Worm (Caenorhabditis elegans) whole organism, L2 larva: Measurements from ENCODE around the gene ceh-14.

Experiments used
- C34F6.9 ChIP-seq: fragments of 150-350 bp; optimal IDR thresholded peaks from 2 replicates; lab custom pipeline; 2014; ENCODE audit warnings: missing biosample characterization, missing genetic modification characterization
- F13H6.1 ChIP-seq: sonication (generic microtip); optimal IDR thresholded peaks from 2 replicates; lab custom pipeline; 2016; ENCODE audit warnings: missing genetic modification characterization, missing compliant biosample characterization
- R02D3.7 ChIP-seq: fragments of 150-350 bp; optimal IDR thresholded peaks from 2 replicates; lab custom pipeline; 2014; ENCODE audit warnings: missing biosample characterization, missing genetic modification characterization
- Y55F3AM.14 ChIP-seq: fragments of 200-800 bp; sonication (Bioruptor generic); optimal IDR thresholded peaks from 2 replicates; lab custom pipeline; 2018; ENCODE audit warnings: mild to moderate bottlenecking, missing genetic modification characterization, missing compliant biosample characterization
- ZK546.5 ChIP-seq: sonication (generic microtip); optimal IDR thresholded peaks from 2 replicates; lab custom pipeline; 2017; ENCODE audit warnings: missing biosample characterization, missing genetic modification characterization
- alr-1 ChIP-seq: fragments of 150-350 bp; optimal IDR thresholded peaks from 2 replicates; lab custom pipeline; 2014; ENCODE audit warnings: missing biosample characterization, missing genetic modification characterization
- aly-2 ChIP-seq: fragments of 150-350 bp; optimal IDR thresholded peaks from 2 replicates; lab custom pipeline; 2014; ENCODE audit warnings: missing biosample characterization, missing genetic modification characterization
- ama-1 ChIP-seq: fragments of 150-350 bp; optimal IDR thresholded peaks from 2 replicates; lab custom pipeline; 2018; ENCODE audit warnings: inconsistent platforms
- blmp-1 ChIP-seq: sonication (generic microtip); optimal IDR thresholded peaks from 2 replicates; lab custom pipeline; 2017; ENCODE audit warnings: missing genetic modification characterization, mild to moderate bottlenecking, missing compliant biosample characterization, antibody characterized with exemption, moderate library complexity; ENCODE audit not compliant: insufficient read depth
- ceh-16 ChIP-seq: fragments of 150-350 bp; optimal IDR thresholded peaks from 2 replicates; lab custom pipeline; 2014; ENCODE audit warnings: missing biosample characterization, missing genetic modification characterization
- crh-2 ChIP-seq: sonication (generic microtip); optimal IDR thresholded peaks from 2 replicates; lab custom pipeline; 2017; ENCODE audit warnings: missing biosample characterization, missing genetic modification characterization
- dmd-4 ChIP-seq: sonication (generic microtip); optimal IDR thresholded peaks from 2 replicates; lab custom pipeline; 2017; ENCODE audit warnings: missing biosample characterization, missing genetic modification characterization
- egl-27 ChIP-seq: sonication (generic microtip); optimal IDR thresholded peaks from 3 replicates; lab custom pipeline; 2017; ENCODE audit warnings: missing biosample characterization, missing genetic modification reagents, missing genetic modification characterization
- elt-1 ChIP-seq: fragments of 150-350 bp; optimal IDR thresholded peaks from 2 replicates; lab custom pipeline; 2014; ENCODE audit warnings: missing biosample characterization, missing genetic modification characterization
- elt-3 ChIP-seq: sonication (generic microtip); optimal IDR thresholded peaks from 2 replicates; lab custom pipeline; 2017; ENCODE audit warnings: missing biosample characterization, missing genetic modification characterization
- fos-1 ChIP-seq: fragments of 150-350 bp; optimal IDR thresholded peaks from 2 replicates; lab custom pipeline; 2014; ENCODE audit warnings: missing biosample characterization, missing genetic modification characterization
- gmeb-1 ChIP-seq: fragments of 150-350 bp; optimal IDR thresholded peaks from 2 replicates; lab custom pipeline; 2014; ENCODE audit warnings: missing biosample characterization, missing genetic modification characterization
- lin-11 ChIP-seq: fragments of 150-350 bp; sonication (generic microtip); optimal IDR thresholded peaks from 2 replicates; lab custom pipeline; 2014; ENCODE audit warnings: missing biosample characterization, missing genetic modification characterization, inconsistent platforms, mixed read lengths
- lin-13 ChIP-seq: fragments of 150-350 bp; optimal IDR thresholded peaks from 2 replicates; lab custom pipeline; 2014; ENCODE audit warnings: missing biosample characterization, missing genetic modification reagents, missing genetic modification characterization
- lin-39 ChIP-seq: fragments of 150-350 bp; optimal IDR thresholded peaks from 2 replicates; lab custom pipeline; 2014; ENCODE audit warnings: missing biosample characterization, missing genetic modification reagents, missing genetic modification characterization
- lsy-2 ChIP-seq, 2 experiments: fragments of 150-350 bp in 1 of 2; sonication (generic microtip) in 1 of 2; optimal IDR thresholded peaks; 2 replicates each; lab custom pipeline; 2014 to 2017; ENCODE audit warnings: missing biosample characterization in 2 of 2, missing genetic modification characterization in 2 of 2
- mab-5 ChIP-seq: fragments of 150-350 bp; optimal IDR thresholded peaks from 2 replicates; lab custom pipeline; 2014; ENCODE audit warnings: missing biosample characterization, missing genetic modification characterization
- mbf-1 ChIP-seq: sonication (generic microtip); optimal IDR thresholded peaks from 2 replicates; lab custom pipeline; 2017; ENCODE audit warnings: missing biosample characterization, missing genetic modification characterization
- mdl-1 ChIP-seq, 2 experiments: fragments of 150-350 bp in 1 of 2; sonication (generic microtip) in 1 of 2; optimal IDR thresholded peaks; 2 replicates each; lab custom pipeline; 2017; ENCODE audit warnings: missing biosample characterization in 2 of 2, missing genetic modification characterization in 2 of 2
- nhr-10 ChIP-seq: sonication (generic microtip); optimal IDR thresholded peaks from 2 replicates; lab custom pipeline; 2017; ENCODE audit warnings: missing biosample characterization, missing genetic modification characterization
- nhr-11 ChIP-seq: fragments of 150-350 bp; optimal IDR thresholded peaks from 2 replicates; lab custom pipeline; 2014; ENCODE audit warnings: missing biosample characterization, missing genetic modification characterization
- nhr-12 ChIP-seq: fragments of 150-350 bp; optimal IDR thresholded peaks from 2 replicates; lab custom pipeline; 2014; ENCODE audit warnings: missing biosample characterization, missing genetic modification characterization
- nhr-129 ChIP-seq: fragments of 150-350 bp; optimal IDR thresholded peaks from 2 replicates; lab custom pipeline; 2014; ENCODE audit warnings: missing biosample characterization, missing genetic modification characterization
- nhr-21 ChIP-seq: fragments of 150-350 bp; optimal IDR thresholded peaks from 2 replicates; lab custom pipeline; 2014; ENCODE audit warnings: missing biosample characterization, missing genetic modification characterization
- nhr-23 ChIP-seq: fragments of 150-350 bp; optimal IDR thresholded peaks from 2 replicates; lab custom pipeline; 2014; ENCODE audit warnings: missing biosample characterization, missing genetic modification reagents, missing genetic modification characterization
- nhr-237 ChIP-seq: fragments of 150-350 bp; optimal IDR thresholded peaks from 2 replicates; lab custom pipeline; 2014; ENCODE audit warnings: missing biosample characterization, missing genetic modification characterization
- nhr-25 ChIP-seq: fragments of 150-350 bp; sonication (generic microtip); optimal IDR thresholded peaks from 3 replicates; lab custom pipeline; 2014; ENCODE audit warnings: missing biosample characterization, missing genetic modification characterization
- nhr-6 ChIP-seq: fragments of 150-350 bp; optimal IDR thresholded peaks from 2 replicates; lab custom pipeline; 2014; ENCODE audit warnings: missing biosample characterization, missing genetic modification characterization
- nhr-77 ChIP-seq: fragments of 150-350 bp; optimal IDR thresholded peaks from 2 replicates; lab custom pipeline; 2014; ENCODE audit warnings: missing biosample characterization, missing genetic modification characterization
- peb-1 ChIP-seq: fragments of 150-350 bp; optimal IDR thresholded peaks from 2 replicates; lab custom pipeline; 2014; ENCODE audit warnings: missing biosample characterization, missing genetic modification characterization
- sem-4 ChIP-seq: fragments of 150-350 bp; optimal IDR thresholded peaks from 2 replicates; lab custom pipeline; 2014; ENCODE audit warnings: missing biosample characterization, missing genetic modification reagents, missing genetic modification characterization
- skn-1 ChIP-seq: sonication (generic microtip); optimal IDR thresholded peaks from 2 replicates; lab custom pipeline; 2017; ENCODE audit warnings: missing biosample characterization, missing genetic modification characterization
- sma-3 ChIP-seq: sonication (generic microtip); optimal IDR thresholded peaks from 2 replicates; lab custom pipeline; 2016; ENCODE audit warnings: missing genetic modification reagents, missing genetic modification characterization, missing compliant biosample characterization
- sma-9 ChIP-seq, 2 experiments: fragments of 150-350 bp in 1 of 2; sonication (generic microtip) in 1 of 2; optimal IDR thresholded peaks; 2 replicates each; lab custom pipeline; 2014 to 2016; ENCODE audit warnings: missing genetic modification characterization in 2 of 2, mild to moderate bottlenecking in 1 of 2, missing biosample characterization in 1 of 2, missing compliant biosample characterization in 1 of 2, missing genetic modification reagents in 1 of 2, moderate library complexity in 1 of 2
- snpc-4 ChIP-seq: fragments of 150-350 bp; optimal IDR thresholded peaks from 2 replicates; lab custom pipeline; 2014; ENCODE audit warnings: missing biosample characterization, missing genetic modification characterization
- unc-39 ChIP-seq: fragments of 150-350 bp; optimal IDR thresholded peaks from 2 replicates; lab custom pipeline; 2014; ENCODE audit warnings: missing biosample characterization, missing genetic modification characterization
- unc-55 ChIP-seq: fragments of 150-350 bp; sonication (generic microtip); optimal IDR thresholded peaks from 3 replicates; lab custom pipeline; 2014; ENCODE audit warnings: missing biosample characterization, missing genetic modification reagents, missing genetic modification characterization
- unc-62 ChIP-seq: fragments of 150-350 bp; optimal IDR thresholded peaks from 2 replicates; lab custom pipeline; 2014; ENCODE audit warnings: missing biosample characterization, missing genetic modification reagents, missing genetic modification characterization
- zag-1 ChIP-seq: fragments of 150-350 bp; optimal IDR thresholded peaks from 2 replicates; lab custom pipeline; 2014; ENCODE audit warnings: missing biosample characterization, missing genetic modification characterization
- ztf-1 ChIP-seq: fragments of 200-800 bp; sonication (Bioruptor generic); conservative IDR thresholded peaks from 2 replicates; pipeline ENCODE4 v1.3.6; 2022; ENCODE audit warnings: missing genetic modification characterization, missing compliant biosample characterization
- ztf-11 ChIP-seq: sonication (generic microtip); optimal IDR thresholded peaks from 2 replicates; lab custom pipeline; 2017; ENCODE audit warnings: missing biosample characterization, missing genetic modification characterization
- ztf-4 ChIP-seq: fragments of 150-350 bp; optimal IDR thresholded peaks from 2 replicates; lab custom pipeline; 2014; ENCODE audit warnings: missing biosample characterization, missing genetic modification characterization

ceh-14 gene

DNA sequence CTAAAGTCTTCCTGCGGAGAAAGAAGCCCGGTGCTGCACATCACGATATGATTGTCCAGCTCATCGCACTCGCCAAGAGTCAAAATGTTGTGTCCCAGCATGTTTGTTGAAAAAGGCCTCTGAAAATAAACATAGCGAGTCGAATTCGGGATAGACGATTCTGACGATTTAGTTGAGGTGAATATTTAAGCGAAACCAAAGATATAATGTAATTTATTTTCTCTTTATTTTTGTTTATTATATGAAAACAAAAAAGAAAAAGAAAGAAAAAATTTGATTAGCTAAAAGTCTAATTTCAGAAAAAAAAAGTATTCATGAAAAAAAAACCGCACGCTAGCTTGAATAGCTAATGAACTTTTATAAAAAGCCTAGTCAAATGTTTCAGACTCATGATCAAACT, at the start of gene ceh-14:
Gene ceh-14 (minus strand): TSS at position 101 of the 400 bp plus-strand sequence.
- no peak for TF ChIP-seq nhr-6
- TF ChIP-seq nhr-12 (tag; lab: Kevin White, UChicago): no peak
- TF ChIP-seq nhr-10 (tag; lab: Kevin White, UChicago): no peak
- no peak for TF ChIP-seq R02D3.7 (tag; lab: Kevin White, UChicago)
- no peak for TF ChIP-seq Y55F3AM.14 (GFP tag; lab: Kevin White, UChicago)
- no peak for TF ChIP-seq lin-13
- TF ChIP-seq snpc-4 (tag; lab: Kevin White, UChicago): no peak
- TF ChIP-seq zag-1 (tag; lab: Kevin White, UChicago): no peak

DNA sequence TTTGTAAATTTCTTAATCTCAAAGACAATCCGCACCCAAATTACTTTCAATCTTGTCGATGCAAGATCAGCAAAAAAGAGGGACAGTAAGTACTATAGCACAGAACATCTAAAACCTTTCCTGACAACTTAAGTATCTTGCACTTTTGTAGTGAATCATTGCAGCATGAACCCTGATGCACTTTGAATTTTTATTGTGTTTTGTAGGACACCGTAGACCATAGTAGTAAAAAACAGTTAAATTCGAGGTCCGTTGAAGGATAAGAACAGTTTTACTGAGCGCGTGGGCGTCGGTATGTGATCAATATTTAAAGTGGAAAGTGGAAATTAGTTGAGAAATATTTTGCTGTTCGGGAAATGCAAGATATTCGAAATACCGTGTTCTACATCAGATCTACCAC, 49.7 kb upstream of the ceh-14 start:
- TF ChIP-seq sma-9 (GFP tag; optimal IDR thresholded peaks at IDR 0.05; lab: Kevin White, UChicago) (no peak), sma-9 (tag; optimal IDR thresholded peaks at IDR 0.05; lab: Kevin White, UChicago) (no peak), mab-5 (tag; lab: Kevin White, UChicago) (no peak), unc-62 (GFP tag; lab: Kevin White, UChicago) (no peak), nhr-129 (no peak), nhr-12 (tag; lab: Kevin White, UChicago) (no peak), sma-3 (no peak), egl-27 (no peak), aly-2 (tag; lab: Kevin White, UChicago) (no peak), fos-1 (no peak), C34F6.9 (tag; lab: Kevin White, UChicago) (no peak), sem-4 (no peak), R02D3.7 (tag; lab: Kevin White, UChicago) (no peak), blmp-1 (tag; lab: Kevin White, UChicago) (no peak), lin-39 (tag; lab: Kevin White, UChicago) (no peak), ztf-11 (no peak), ama-1 (lab: Kevin White, UChicago) (no peak), alr-1 (no peak)

DNA sequence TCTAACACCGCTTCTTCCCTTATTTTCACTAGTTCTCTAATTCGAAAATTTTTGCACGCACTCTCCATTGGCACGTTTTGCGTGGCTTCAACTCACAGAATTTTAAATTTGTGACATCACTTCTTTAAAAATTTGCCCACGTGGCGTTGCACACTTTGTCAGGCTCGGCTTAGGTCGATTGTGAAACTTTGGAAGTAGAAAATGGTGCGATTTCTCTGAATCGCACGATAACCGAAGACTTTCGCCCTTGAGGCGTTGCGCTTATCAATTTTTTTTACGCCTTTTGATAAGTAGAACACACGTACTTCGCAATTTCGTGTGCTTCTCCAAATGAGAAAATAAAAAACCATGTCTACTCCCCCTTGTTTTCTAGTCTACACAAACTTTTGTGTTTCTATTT, 45.8 kb upstream of the ceh-14 start:
- no peak for TF ChIP-seq nhr-10 (tag; lab: Kevin White, UChicago)
- TF ChIP-seq mbf-1 (tag; lab: Kevin White, UChicago): no peak
- TF ChIP-seq ceh-16 (tag; lab: Kevin White, UChicago): no peak
- TF ChIP-seq aly-2 (tag; lab: Kevin White, UChicago): no peak
- no peak for TF ChIP-seq nhr-25
- no peak for TF ChIP-seq nhr-6
- no peak for TF ChIP-seq elt-3 (tag; lab: Kevin White, UChicago)
- TF ChIP-seq R02D3.7 (tag; lab: Kevin White, UChicago): no peak
- TF ChIP-seq crh-2 (tag; lab: Kevin White, UChicago): peak; percentile 57
- no peak for TF ChIP-seq ztf-11
- no peak for TF ChIP-seq elt-1
- TF ChIP-seq mdl-1 (tag; optimal IDR thresholded peaks at IDR 0.05; lab: Kevin White, UChicago): peak; percentile 41 to 63
- TF ChIP-seq lsy-2 (tag; optimal IDR thresholded peaks at IDR 0.05; lab: Kevin White, UChicago): no peak
- no peak for TF ChIP-seq nhr-11 (tag; lab: Kevin White, UChicago)
- TF ChIP-seq Y55F3AM.14 (GFP tag; lab: Kevin White, UChicago): no peak
- TF ChIP-seq nhr-129: no peak
- TF ChIP-seq ztf-4 (tag; lab: Kevin White, UChicago): no peak
- no peak for TF ChIP-seq lin-13
- TF ChIP-seq sma-9 (GFP tag; optimal IDR thresholded peaks at IDR 0.05; lab: Kevin White, UChicago): peak; percentile 61
- TF ChIP-seq sma-9 (tag; optimal IDR thresholded peaks at IDR 0.05; lab: Kevin White, UChicago): no peak
- no peak for TF ChIP-seq ama-1 (lab: Kevin White, UChicago)
- TF ChIP-seq snpc-4 (tag; lab: Kevin White, UChicago): no peak
- TF ChIP-seq peb-1 (tag; lab: Kevin White, UChicago): no peak
- no peak for TF ChIP-seq unc-62 (GFP tag; lab: Kevin White, UChicago)
- no peak for TF ChIP-seq nhr-77 (tag; lab: Kevin White, UChicago)
- TF ChIP-seq C34F6.9 (tag; lab: Kevin White, UChicago): no peak
- peak; percentile 35 for TF ChIP-seq fos-1
- TF ChIP-seq ztf-1: no peak
- TF ChIP-seq sma-3: no peak
- no peak for TF ChIP-seq dmd-4 (tag; lab: Kevin White, UChicago)
- no peak for TF ChIP-seq nhr-237 (tag; lab: Kevin White, UChicago)
- TF ChIP-seq blmp-1 (tag; lab: Kevin White, UChicago): no peak
- no peak for TF ChIP-seq skn-1
- peak; percentile 18 for TF ChIP-seq zag-1 (tag; lab: Kevin White, UChicago)
- TF ChIP-seq ZK546.5 (tag; lab: Kevin White, UChicago): no peak
- TF ChIP-seq nhr-23 (tag; lab: Kevin White, UChicago): no peak
- no peak for TF ChIP-seq alr-1
- TF ChIP-seq F13H6.1 (tag; lab: Kevin White, UChicago): peak; percentile 4
- no peak for TF ChIP-seq lin-39 (tag; lab: Kevin White, UChicago)
- no peak for TF ChIP-seq unc-39
- TF ChIP-seq sem-4: no peak
- no peak for TF ChIP-seq nhr-12 (tag; lab: Kevin White, UChicago)
- TF ChIP-seq gmeb-1 (tag; lab: Kevin White, UChicago): peak; percentile 30
- no peak for TF ChIP-seq lin-11 (tag; lab: Kevin White, UChicago)
- TF ChIP-seq egl-27: no peak
- no peak for TF ChIP-seq nhr-21 (tag; lab: Kevin White, UChicago)
- TF ChIP-seq unc-55: no peak
